Fruit fly (Drosophila melanogaster): ENCODE measurements around the gene Tak1.
A peak's percentile ranks its signal among the peaks of the same experiment; 100 is the strongest.

The Tak1 gene

DNA sequence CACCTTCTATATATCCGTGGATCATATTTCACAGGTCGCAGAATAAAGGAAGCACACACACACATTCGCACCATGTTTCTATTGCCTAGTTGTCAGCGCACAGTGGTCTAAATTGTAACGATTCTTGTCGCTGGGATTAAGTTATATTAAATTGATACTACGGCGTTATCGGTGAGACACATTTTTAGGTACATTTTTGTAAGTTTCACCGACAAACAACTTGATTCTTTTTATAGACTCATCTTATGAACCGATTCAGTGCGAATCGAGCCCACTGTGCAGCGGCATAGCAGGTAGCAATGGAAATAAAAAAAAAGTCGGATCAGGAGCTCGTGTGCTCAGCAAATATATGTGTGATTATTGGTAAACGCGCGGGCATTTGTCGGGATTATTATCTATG lies 44.3 kb downstream of the Tak1 start (continued):
- TF ChIP-seq CG12155 (GFP tag; optimal IDR thresholded peaks at IDR 0.05): peak; percentile 63
- TF ChIP-seq Xbp1 (GFP tag; optimal IDR thresholded peaks at IDR 0.05): peak; percentile 79
- TF ChIP-seq CG30020 (tag; optimal IDR thresholded peaks at IDR 0.05): no peak
- TF ChIP-seq CG12769 (tag; optimal IDR thresholded peaks at IDR 0.05): no peak
- no peak for TF ChIP-seq Kr (GFP tag; optimal IDR thresholded peaks at IDR 0.05)
- TF ChIP-seq CG32772 (GFP tag; IDR thresholded peaks at IDR 0.05): 0 out of 2 replicates have a peak, but pooled peaks have one; percentile 33
- no peak for TF ChIP-seq mirr (GFP tag; optimal IDR thresholded peaks at IDR 0.05)
- no peak for TF ChIP-seq sc (optimal IDR thresholded peaks at IDR 0.05)
- peak; percentile 42 for TF ChIP-seq sc (GFP tag; optimal IDR thresholded peaks at IDR 0.05)
- TF ChIP-seq CG16815 (GFP tag; optimal IDR thresholded peaks at IDR 0.05): peak; percentile 61
- TF ChIP-seq CG15696 (tag; optimal IDR thresholded peaks at IDR 0.05): peak; percentile 35
- TF ChIP-seq gem (tag; optimal IDR thresholded peaks at IDR 0.05): peak; percentile 85
- peak; percentile 43 for TF ChIP-seq corto (GFP tag; optimal IDR thresholded peaks at IDR 0.05)
- TF ChIP-seq gcm (GFP tag; optimal IDR thresholded peaks at IDR 0.05): peak; percentile 46
- TF ChIP-seq usp (GFP tag; optimal IDR thresholded peaks at IDR 0.05): no peak
- peak; percentile 54 for TF ChIP-seq CG11696 (GFP tag; IDR thresholded peaks at IDR 0.05)
- TF ChIP-seq gsb-n (tag; optimal IDR thresholded peaks at IDR 0.05): no peak
- peak; percentile 79 for TF ChIP-seq CG7786 (GFP tag; optimal IDR thresholded peaks at IDR 0.05)
- peak; percentile 52 for TF ChIP-seq CG4730 (GFP tag; IDR thresholded peaks at IDR 0.05)
- TF ChIP-seq Sry-δ (GFP tag; optimal IDR thresholded peaks at IDR 0.05): peak; percentile 12
- no peak for TF ChIP-seq rib (GFP tag; IDR thresholded peaks at IDR 0.05)
- TF ChIP-seq Sox102F (GFP tag; optimal IDR thresholded peaks at IDR 0.05): peak; percentile 84
- TF ChIP-seq CG7357 (GFP tag; IDR thresholded peaks at IDR 0.05): peak; percentile 58; the same call in 1 of the 3 replicates
- TF ChIP-seq CG14965 (GFP tag; optimal IDR thresholded peaks at IDR 0.05; ENCODE audit: borderline replicate concordance): peak; percentile 22
- TF ChIP-seq CG31365 (tag; optimal IDR thresholded peaks at IDR 0.05): no peak
- no peak for TF ChIP-seq pnt (GFP tag; optimal IDR thresholded peaks at IDR 0.05)
- TF ChIP-seq CG3407 (GFP tag; optimal IDR thresholded peaks at IDR 0.05): no peak
- 0 out of 3 replicates have a peak, but pooled peaks have one; percentile 30 for TF ChIP-seq CG11695 (GFP tag; IDR thresholded peaks at IDR 0.05)
- TF ChIP-seq crol (GFP tag; IDR thresholded peaks at IDR 0.05): 0 out of 2 replicates have a peak, but pooled peaks have one; percentile 21
- no peak for TF ChIP-seq CG12104 (GFP tag; optimal IDR thresholded peaks at IDR 0.05)
- TF ChIP-seq CG9609 (GFP tag; optimal IDR thresholded peaks at IDR 0.05): peak; percentile 79
- peak; percentile 59 for TF ChIP-seq Mad (GFP tag; optimal IDR thresholded peaks at IDR 0.05)
- no peak for TF ChIP-seq prd (optimal IDR thresholded peaks at IDR 0.05)
- TF ChIP-seq prd (GFP tag; IDR thresholded peaks at IDR 0.05): peak; percentile 66
- TF ChIP-seq maf-S (GFP tag; optimal IDR thresholded peaks at IDR 0.05): peak; percentile 67
- no peak for TF ChIP-seq br (optimal IDR thresholded peaks at IDR 0.05)
- no peak for TF ChIP-seq amos (GFP tag; IDR thresholded peaks at IDR 0.05; ENCODE audit: partially characterized antibody)
- 0 out of 2 replicates have a peak, but pooled peaks have one; percentile 31 for TF ChIP-seq Oaz (GFP tag; IDR thresholded peaks at IDR 0.05)
- no peak for TF ChIP-seq PHDP (tag; optimal IDR thresholded peaks at IDR 0.05)
- TF ChIP-seq CG8924 (tag; optimal IDR thresholded peaks at IDR 0.05): peak; percentile 67
- TF ChIP-seq dpn (GFP tag; optimal IDR thresholded peaks at IDR 0.05): peak; percentile 60 to 81
- TF ChIP-seq sug (tag; optimal IDR thresholded peaks at IDR 0.05): no peak
- TF ChIP-seq B-H2 (GFP tag; optimal IDR thresholded peaks at IDR 0.05): no peak
- TF ChIP-seq gce (GFP tag; IDR thresholded peaks at IDR 0.05): 0 out of 3 replicates have a peak, but pooled peaks have one; percentile 55
- TF ChIP-seq CG31441 (GFP tag; IDR thresholded peaks at IDR 0.05): no peak; the same call in 1 of the 2 replicates
- TF ChIP-seq ssp (GFP tag; IDR thresholded peaks at IDR 0.05): 0 out of 2 replicates have a peak, but pooled peaks have one; percentile 32
- peak; percentile 64 for TF ChIP-seq oc (tag; optimal IDR thresholded peaks at IDR 0.05)
- TF ChIP-seq CG4424 (GFP tag; optimal IDR thresholded peaks at IDR 0.05): peak; percentile 73
- no peak for TF ChIP-seq D (optimal IDR thresholded peaks at IDR 0.05)
- TF ChIP-seq D (GFP tag; optimal IDR thresholded peaks at IDR 0.05): peak; percentile 47
- TF ChIP-seq wor (GFP tag; IDR thresholded peaks at IDR 0.05): peak; percentile 37; the same call in 1 of the 2 replicates
- TF ChIP-seq CG11560 (tag; IDR thresholded peaks at IDR 0.05): no peak
